Worm (Caenorhabditis elegans): Measurements from ENCODE around the gene grl-19.

DNA sequence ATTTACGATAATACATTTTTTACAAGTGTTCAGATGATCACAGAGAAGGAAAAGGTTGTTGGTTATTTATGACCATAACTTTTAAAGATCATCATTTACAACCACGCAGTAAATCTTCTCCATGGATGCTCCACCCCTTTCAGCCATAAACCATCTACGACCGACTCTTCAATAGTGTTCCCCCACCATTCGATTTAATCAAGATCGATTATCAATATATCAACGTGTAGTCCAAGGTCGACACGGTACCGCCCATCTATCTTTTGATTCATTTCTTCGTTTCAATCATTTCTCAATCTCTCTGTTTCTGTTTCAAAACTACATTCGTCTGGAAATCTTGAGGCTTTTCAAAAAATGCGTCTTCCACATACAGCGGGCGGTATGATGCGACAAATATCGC is 7.5 kb downstream of the grl-19 start, which contains the start of gene aass-1:
- no peak for TF ChIP-seq elt-3 (tag; optimal IDR thresholded peaks at IDR 0.05)
- TF ChIP-seq lin-15B (tag; optimal IDR thresholded peaks at IDR 0.05): no peak
- TF ChIP-seq unc-30 (tag; optimal IDR thresholded peaks at IDR 0.05): no peak
- no peak for TF ChIP-seq mef-2 (tag; optimal IDR thresholded peaks at IDR 0.05)
- no peak for TF ChIP-seq lin-13 (GFP tag; optimal IDR thresholded peaks at IDR 0.05)
- TF ChIP-seq fkh-10 (GFP tag; optimal IDR thresholded peaks at IDR 0.05): no peak
- no peak for TF ChIP-seq unc-62 (GFP tag; optimal IDR thresholded peaks at IDR 0.05)
- TF ChIP-seq elt-2 (tag; optimal IDR thresholded peaks at IDR 0.05): no peak
- TF ChIP-seq lir-3 (tag; optimal IDR thresholded peaks at IDR 0.05; ENCODE audit: poor library complexity): no peak
- TF ChIP-seq C16A3.4 (tag; optimal IDR thresholded peaks at IDR 0.05): no peak
- TF ChIP-seq lin-39 (tag; optimal IDR thresholded peaks at IDR 0.05): no peak
- no peak for TF ChIP-seq vab-15 (tag; optimal IDR thresholded peaks at IDR 0.05)
- no peak for TF ChIP-seq nhr-77 (tag; optimal IDR thresholded peaks at IDR 0.05)
